Worm (Caenorhabditis elegans): ENCODE results near the gene sax-3.

DNA sequence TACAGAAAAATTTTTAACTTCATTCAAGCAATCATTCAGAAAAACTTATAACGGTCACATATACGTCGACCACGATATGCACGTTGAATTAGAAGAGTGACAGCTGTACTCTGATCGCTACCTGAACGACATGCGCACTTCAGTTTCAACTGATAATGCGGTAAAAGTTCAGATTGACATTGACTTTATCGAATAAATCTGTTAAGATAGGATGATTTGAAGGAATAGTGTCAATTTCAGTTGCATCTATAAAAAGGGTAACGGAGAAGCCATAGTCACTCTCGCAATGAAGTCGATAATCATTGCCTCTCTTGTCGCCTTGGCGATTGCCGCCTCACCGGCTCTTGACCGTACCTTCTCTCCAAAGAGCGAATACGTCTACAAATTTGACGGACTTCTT lies 62.5 kb downstream of the sax-3 start, which contains the start of gene vit-5:
- TF ChIP-seq him-1 (tag; optimal IDR thresholded peaks at IDR 0.05): no peak
- TF ChIP-seq dao-5 (tag; optimal IDR thresholded peaks at IDR 0.05): no peak
- no peak for TF ChIP-seq W03F9.2 (tag; optimal IDR thresholded peaks at IDR 0.05)

Data from whole organism, L4/young adult.